Fruit fly (Drosophila melanogaster): ENCODE data around the gene Ilp2.
A peak's percentile ranks its signal among the peaks of the same experiment; 100 is the strongest.

Ilp2 gene

dm6 chr3L:9799398-9799797 is at the start of gene Ilp2:
Gene Ilp2, plus strand, starts transcription at chr3L:9799698.
- no peak for TF ChIP-seq CG9876 (GFP tag; optimal IDR thresholded peaks at IDR 0.05)
- TF ChIP-seq CG11398 (GFP tag; optimal IDR thresholded peaks at IDR 0.05) = no peak
- TF ChIP-seq zfh2 (GFP tag; optimal IDR thresholded peaks at IDR 0.05) = no peak
- TF ChIP-seq mam (GFP tag; optimal IDR thresholded peaks at IDR 0.05) = no peak
- TF ChIP-seq CG10366 (GFP tag; IDR thresholded peaks at IDR 0.05) = no peak
- no peak for TF ChIP-seq cwo (GFP tag; optimal IDR thresholded peaks at IDR 0.05)
- TF ChIP-seq twi (tag; optimal IDR thresholded peaks at IDR 0.05) = no peak
- no peak for TF ChIP-seq CG17328 (GFP tag; IDR thresholded peaks at IDR 0.05)
- TF ChIP-seq tin (GFP tag; optimal IDR thresholded peaks at IDR 0.05) = no peak
- no peak for TF ChIP-seq grn (GFP tag; optimal IDR thresholded peaks at IDR 0.05)
- no peak for TF ChIP-seq CG18619 (GFP tag; optimal IDR thresholded peaks at IDR 0.05)
- no peak for TF ChIP-seq CG7357 (GFP tag; IDR thresholded peaks at IDR 0.05)
- no peak for TF ChIP-seq repo (GFP tag; optimal IDR thresholded peaks at IDR 0.05)
- TF ChIP-seq Stat92E (GFP tag; optimal IDR thresholded peaks at IDR 0.05) = no peak
- no peak for TF ChIP-seq CG43689 (GFP tag; IDR thresholded peaks at IDR 0.05)
- no peak for TF ChIP-seq trem (tag; optimal IDR thresholded peaks at IDR 0.05)
- no peak for TF ChIP-seq CG18262 (tag; optimal IDR thresholded peaks at IDR 0.05)

dm6 chr3L:9751625-9752024 is 47.9 kb upstream of the Ilp2 start:
- no peak for TF ChIP-seq CG33213 (GFP tag; optimal IDR thresholded peaks at IDR 0.05)
- peak; percentile 5 for TF ChIP-seq Myb (GFP tag; optimal IDR thresholded peaks at IDR 0.05)
- no peak for TF ChIP-seq scrt (GFP tag; optimal IDR thresholded peaks at IDR 0.05)
- TF ChIP-seq Hr3 (GFP tag; optimal IDR thresholded peaks at IDR 0.05) = no peak
- peak; percentile 42; the same call in 1 of the 2 replicates for TF ChIP-seq Bgb (GFP tag; IDR thresholded peaks at IDR 0.05; ENCODE audit: partially characterized antibody)
- TF ChIP-seq CG16779 (GFP tag; IDR thresholded peaks at IDR 0.05) = no peak
- TF ChIP-seq pita (GFP tag; optimal IDR thresholded peaks at IDR 0.05) = peak; percentile 56
- TF ChIP-seq CG2129 (GFP tag; IDR thresholded peaks at IDR 0.05; ENCODE audit: partially characterized antibody) = no peak
- TF ChIP-seq so (GFP tag; IDR thresholded peaks at IDR 0.05) = no peak
- TF ChIP-seq CG31441 (GFP tag; IDR thresholded peaks at IDR 0.05) = no peak
- TF ChIP-seq NFAT (GFP tag; IDR thresholded peaks at IDR 0.05) = peak; percentile 11; the same call in 1 of the 2 replicates
- TF ChIP-seq prd (optimal IDR thresholded peaks at IDR 0.05) = no peak
- 0 out of 3 replicates have a peak, but pooled peaks have one; percentile 4 for TF ChIP-seq prd (GFP tag; IDR thresholded peaks at IDR 0.05)
- peak; percentile 37 for TF ChIP-seq CG11504 (tag; optimal IDR thresholded peaks at IDR 0.05)
- TF ChIP-seq CG32532 (GFP tag; IDR thresholded peaks at IDR 0.05) = peak; percentile 55
- TF ChIP-seq CTCF (GFP tag; optimal IDR thresholded peaks at IDR 0.05) = peak; percentile 91
- peak; percentile 28; the same call in 1 of the 2 replicates for TF ChIP-seq amos (GFP tag; IDR thresholded peaks at IDR 0.05; ENCODE audit: partially characterized antibody)
- TF ChIP-seq CG32772 (GFP tag; IDR thresholded peaks at IDR 0.05) = 0 out of 2 replicates have a peak, but pooled peaks have one; percentile 9
- TF ChIP-seq Med (GFP tag) = peak; percentile 48
- TF ChIP-seq ewg (GFP tag; optimal IDR thresholded peaks at IDR 0.05) = peak; percentile 97
- TF ChIP-seq seq (GFP tag; IDR thresholded peaks at IDR 0.05) = peak; percentile 78
- no peak for TF ChIP-seq CG14014 (GFP tag; IDR thresholded peaks at IDR 0.05)
- TF ChIP-seq CG4404 (GFP tag; IDR thresholded peaks at IDR 0.05) = no peak
- TF ChIP-seq Ptx1 (GFP tag; IDR thresholded peaks at IDR 0.05) = 0 out of 2 replicates have a peak, but pooled peaks have one; percentile 24
- peak; percentile 36; the same call in 1 of the 2 replicates for TF ChIP-seq slbo (GFP tag; IDR thresholded peaks at IDR 0.05)
- no peak for TF ChIP-seq CG3065 (GFP tag; optimal IDR thresholded peaks at IDR 0.05)
- TF ChIP-seq H2.0 (GFP tag; IDR thresholded peaks at IDR 0.05) = 0 out of 2 replicates have a peak, but pooled peaks have one; percentile 13
- TF ChIP-seq nmo (GFP tag; optimal IDR thresholded peaks at IDR 0.05) = no peak
- peak; percentile 10; the same call in 1 of the 3 replicates for TF ChIP-seq CG11456 (GFP tag; IDR thresholded peaks at IDR 0.05)
- TF ChIP-seq ttk (GFP tag; IDR thresholded peaks at IDR 0.05) = peak; percentile 25; the same call in 1 of the 2 replicates
- TF ChIP-seq knrl (GFP tag; IDR thresholded peaks at IDR 0.05; ENCODE audit: partially characterized antibody) = 0 out of 3 replicates have a peak, but pooled peaks have one; percentile 30
- peak; percentile 43; the same call in 1 of the 3 replicates for TF ChIP-seq CG2199 (GFP tag; IDR thresholded peaks at IDR 0.05)
- no peak for TF ChIP-seq CG5245 (GFP tag; optimal IDR thresholded peaks at IDR 0.05)
- peak; percentile 45 for TF ChIP-seq hkb (optimal IDR thresholded peaks at IDR 0.05)
- no peak for TF ChIP-seq hkb (GFP tag; IDR thresholded peaks at IDR 0.05)
